Worm (Caenorhabditis elegans) whole organism, L4/young adult: ENCODE measurements around the gene rfip-2.

Experiments used
- W03F9.2 ChIP-seq: fragments of 150-350 bp; optimal IDR thresholded peaks from 2 replicates; lab custom pipeline; 2014; ENCODE audit warnings: missing biosample characterization, missing genetic modification characterization
- dao-5 ChIP-seq: sonication (generic microtip); optimal IDR thresholded peaks from 2 replicates; lab custom pipeline; 2016; ENCODE audit warnings: missing genotype, missing genetic modification characterization, moderate library complexity, missing compliant biosample characterization
- him-1 ChIP-seq: sonication (generic microtip); optimal IDR thresholded peaks from 2 replicates; lab custom pipeline; 2016; ENCODE audit warnings: missing genotype, missing genetic modification reagents, missing genetic modification characterization, missing compliant biosample characterization

The rfip-2 gene

ce11 chrII:769250-769649 is 45.7 kb downstream of the rfip-2 start:
- TF ChIP-seq dao-5 (tag; lab: Kevin White, UChicago) (no peak), him-1 (tag; lab: Kevin White, UChicago) (no peak), W03F9.2 (tag; lab: Kevin White, UChicago) (no peak)

- TF ChIP-seq him-1 (tag; lab: Kevin White, UChicago) = no peak
- TF ChIP-seq dao-5 (tag; lab: Kevin White, UChicago) = no peak
- TF ChIP-seq W03F9.2 (tag; lab: Kevin White, UChicago) = no peak
These were observed 46.7 kb downstream of the rfip-2 start, which contains the start of gene C08G5.6 for ce11 chrII:770253-770652. TSS of gene C08G5.6 (plus strand) at chrII:770553.

- TF ChIP-seq dao-5 (tag; lab: Kevin White, UChicago) = no peak
These were observed 50.2 kb downstream of the rfip-2 start for ce11 chrII:773830-774229.

- TF ChIP-seq him-1 (tag; lab: Kevin White, UChicago) (no peak), dao-5 (tag; lab: Kevin White, UChicago) (no peak), W03F9.2 (tag; lab: Kevin White, UChicago) (no peak)
These were observed 51.4 kb downstream of the rfip-2 start, which contains the start of gene Y39F10A.1 for ce11 chrII:775033-775432. TSS of gene Y39F10A.1 (plus strand) at chrII:775333.
